Fruit fly (Drosophila melanogaster): ENCODE measurements around the gene CG31156.

The CG31156 gene

dm6 chr3R:22596450-22596849 lies 17.0 kb downstream of the CG31156 start (continued):
- TF ChIP-seq CG4360 (GFP tag; IDR thresholded peaks at IDR 0.05) = peak; percentile 39
- peak; percentile 43; the same call in 1 of the 2 replicates for TF ChIP-seq peb (GFP tag; IDR thresholded peaks at IDR 0.05)
- no peak for TF ChIP-seq CG13894 (tag; optimal IDR thresholded peaks at IDR 0.05)
- no peak for TF ChIP-seq vnd (GFP tag; IDR thresholded peaks at IDR 0.05; ENCODE audit: partially characterized antibody)
- no peak for TF ChIP-seq hb (GFP tag; IDR thresholded peaks at IDR 0.05; ENCODE audit: partially characterized antibody)
- TF ChIP-seq hth (optimal IDR thresholded peaks at IDR 0.05) = no peak
- TF ChIP-seq CG18764 (GFP tag; optimal IDR thresholded peaks at IDR 0.05) = peak; percentile 43
- TF ChIP-seq oc (tag; optimal IDR thresholded peaks at IDR 0.05) = no peak
- peak; percentile 40 for TF ChIP-seq CG13123 (GFP tag; optimal IDR thresholded peaks at IDR 0.05)
- no peak for TF ChIP-seq stwl (tag; optimal IDR thresholded peaks at IDR 0.05)
- TF ChIP-seq CG33213 (GFP tag; optimal IDR thresholded peaks at IDR 0.05) = peak; percentile 31
- TF ChIP-seq fru (optimal IDR thresholded peaks at IDR 0.05) = no peak
- peak; percentile 55 for TF ChIP-seq CG18599 (GFP tag; optimal IDR thresholded peaks at IDR 0.05)
- TF ChIP-seq sim (GFP tag; IDR thresholded peaks at IDR 0.05) = peak; percentile 29; the same call in 1 of the 2 replicates
- no peak for TF ChIP-seq klu (GFP tag; IDR thresholded peaks at IDR 0.05)
- TF ChIP-seq chm (GFP tag; IDR thresholded peaks at IDR 0.05) = peak; percentile 61
- no peak for TF ChIP-seq wdn (GFP tag; IDR thresholded peaks at IDR 0.05)
- TF ChIP-seq CG10209 (GFP tag; optimal IDR thresholded peaks at IDR 0.05) = peak; percentile 62
- TF ChIP-seq rib (GFP tag; IDR thresholded peaks at IDR 0.05) = no peak
- peak; percentile 5 for TF ChIP-seq CG8944 (GFP tag; optimal IDR thresholded peaks at IDR 0.05)
- peak; percentile 50 for TF ChIP-seq Meics (GFP tag; optimal IDR thresholded peaks at IDR 0.05)
- peak; percentile 19; the same call in 1 of the 2 replicates for TF ChIP-seq CG9932 (GFP tag; IDR thresholded peaks at IDR 0.05)
- peak; percentile 26 for TF ChIP-seq CG6254 (GFP tag; optimal IDR thresholded peaks at IDR 0.05)
- TF ChIP-seq Ets65A (GFP tag) = no peak
- peak; percentile 60 for TF ChIP-seq sens-2 (GFP tag; IDR thresholded peaks at IDR 0.05)
- TF ChIP-seq Nf-YC (tag; optimal IDR thresholded peaks at IDR 0.05) = no peak
- TF ChIP-seq CG16863 (GFP tag; optimal IDR thresholded peaks at IDR 0.05) = peak; percentile 7
- peak; percentile 5; the same call in 1 of the 2 replicates for TF ChIP-seq CG10959 (GFP tag; IDR thresholded peaks at IDR 0.05)
- peak; percentile 44 for TF ChIP-seq CG8089 (GFP tag; optimal IDR thresholded peaks at IDR 0.05)
- TF ChIP-seq gce (GFP tag; IDR thresholded peaks at IDR 0.05) = peak; percentile 75
- TF ChIP-seq Jarid2 (GFP tag; optimal IDR thresholded peaks at IDR 0.05) = peak; percentile 18
- TF ChIP-seq CG30403 (GFP tag; optimal IDR thresholded peaks at IDR 0.05) = no peak
- peak; percentile 28 for TF ChIP-seq CG10654 (GFP tag; optimal IDR thresholded peaks at IDR 0.05)
- peak; percentile 26 for TF ChIP-seq Atf-2 (GFP tag; optimal IDR thresholded peaks at IDR 0.05)
- TF ChIP-seq CG14050 (GFP tag; IDR thresholded peaks at IDR 0.05) = 0 out of 3 replicates have a peak, but pooled peaks have one; percentile 23
- TF ChIP-seq dpn (GFP tag; optimal IDR thresholded peaks at IDR 0.05) = peak in 1 of 2 experiments; percentile 47
- TF ChIP-seq sug (tag; optimal IDR thresholded peaks at IDR 0.05) = peak; percentile 58
- peak; percentile 33; the same call in 1 of the 2 replicates for TF ChIP-seq E2f2 (GFP tag; IDR thresholded peaks at IDR 0.05)
- peak; percentile 29 for TF ChIP-seq CG12744 (GFP tag; optimal IDR thresholded peaks at IDR 0.05)
- peak; percentile 54; the same call in 1 of the 3 replicates for TF ChIP-seq sr (GFP tag; IDR thresholded peaks at IDR 0.05)
- peak; percentile 19 for TF ChIP-seq tup (GFP tag; optimal IDR thresholded peaks at IDR 0.05)
- TF ChIP-seq run (tag; optimal IDR thresholded peaks at IDR 0.05) = no peak
- TF ChIP-seq shn (GFP tag; optimal IDR thresholded peaks at IDR 0.05) = no peak
- TF ChIP-seq dmrt11E (tag; optimal IDR thresholded peaks at IDR 0.05) = peak; percentile 48
- peak; percentile 57; the same call in 1 of the 3 replicates for TF ChIP-seq CG2199 (GFP tag; IDR thresholded peaks at IDR 0.05)
- TF ChIP-seq CG11723 (GFP tag; optimal IDR thresholded peaks at IDR 0.05) = peak; percentile 44
- TF ChIP-seq CG3163 (GFP tag; optimal IDR thresholded peaks at IDR 0.05) = no peak
- TF ChIP-seq Dip3 (GFP tag; optimal IDR thresholded peaks at IDR 0.05) = no peak
- TF ChIP-seq mam (GFP tag; optimal IDR thresholded peaks at IDR 0.05) = no peak
- peak; percentile 37 for TF ChIP-seq ftz-f1 (GFP tag; optimal IDR thresholded peaks at IDR 0.05)
- TF ChIP-seq tgo (GFP tag; IDR thresholded peaks at IDR 0.05) = peak; percentile 46; the same call in 1 of the 3 replicates
- TF ChIP-seq CG10147 (GFP tag; optimal IDR thresholded peaks at IDR 0.05) = no peak
- TF ChIP-seq yki (optimal IDR thresholded peaks at IDR 0.05) = no peak
